Worm (Caenorhabditis elegans): ENCODE data around the gene F46H5.2.

ce11 chrX:7315329-7315728 is 49.9 kb downstream of the F46H5.2 start, which contains the start of gene spp-3:
- no peak for TF ChIP-seq Y56A3A.18 (GFP tag; IDR thresholded peaks at IDR 0.05)
- TF ChIP-seq nfya-1 (tag; optimal IDR thresholded peaks at IDR 0.05; ENCODE audit: borderline replicate concordance, insufficient read depth): no peak
- no peak for TF ChIP-seq repo-1 (tag; optimal IDR thresholded peaks at IDR 0.05)
- no peak for TF ChIP-seq dpl-1 (GFP tag; optimal IDR thresholded peaks at IDR 0.05)

Data from whole organism, young adult.